Worm (Caenorhabditis elegans) whole organism, L3 larva: ENCODE measurements around the gene H35N09.1.

ENCODE experiments used
- ZK546.5 ChIP-seq: sonication (generic microtip); optimal IDR thresholded peaks from 2 replicates; lab custom pipeline; 2017; ENCODE audit warnings: missing biosample characterization, missing genetic modification characterization
- elt-2 ChIP-seq: sonication (generic microtip); optimal IDR thresholded peaks from 2 replicates; lab custom pipeline; 2016; ENCODE audit warnings: missing genetic modification reagents, mild to moderate bottlenecking, missing genetic modification characterization, missing compliant biosample characterization
- eor-1 ChIP-seq, 2 experiments: fragments of 150-350 bp; optimal IDR thresholded peaks; 2 replicates each; lab custom pipeline; 2014 to 2018; ENCODE audit warnings: missing biosample characterization in 2 of 2, missing genetic modification characterization in 2 of 2
- jun-1 ChIP-seq: fragments of 150-350 bp; optimal IDR thresholded peaks from 2 replicates; lab custom pipeline; 2014; ENCODE audit warnings: missing biosample characterization, missing genetic modification reagents, missing genetic modification characterization
- lin-39 ChIP-seq: fragments of 150-350 bp; optimal IDR thresholded peaks from 2 replicates; lab custom pipeline; 2018; ENCODE audit warnings: missing biosample characterization, missing genetic modification reagents, missing genetic modification characterization
- tbx-2 ChIP-seq: sonication (generic microtip); optimal IDR thresholded peaks from 2 replicates; lab custom pipeline; 2016; ENCODE audit warnings: mild to moderate bottlenecking, missing genetic modification characterization, missing compliant biosample characterization
- zag-1 ChIP-seq: fragments of 150-350 bp; optimal IDR thresholded peaks from 2 replicates; lab custom pipeline; 2014; ENCODE audit warnings: missing biosample characterization, missing genetic modification characterization

DNA sequence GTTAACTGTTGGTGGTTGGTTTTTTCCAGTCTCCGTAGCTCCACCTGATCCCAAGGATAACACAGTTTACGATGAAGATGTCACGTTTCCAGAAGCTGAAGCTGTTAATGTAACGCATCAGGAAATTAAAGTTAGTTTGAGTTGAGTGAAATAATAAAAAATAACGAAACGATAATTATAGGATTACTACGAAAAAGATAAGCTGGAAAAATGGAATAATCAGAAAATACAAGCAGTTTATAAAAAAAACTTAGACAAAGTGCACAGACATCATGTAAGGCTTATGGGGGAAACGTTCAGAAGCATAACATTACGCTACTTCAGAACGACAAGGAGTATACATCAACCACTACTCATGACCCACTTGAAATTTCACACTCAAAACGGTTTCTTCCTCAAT lies 23.7 kb upstream of the H35N09.1 start, which contains the start of gene F18E9.8:
- TF ChIP-seq elt-2 (tag; lab: Kevin White, UChicago) (no peak), jun-1 (no peak), ZK546.5 (no peak), lin-39 (tag; lab: Kevin White, UChicago) (no peak), tbx-2 (no peak), eor-1 (tag; optimal IDR thresholded peaks at IDR 0.05; lab: Kevin White, UChicago) (no peak), zag-1 (tag; lab: Kevin White, UChicago) (no peak)
